Fruit fly (Drosophila melanogaster): ENCODE results near the gene CG31693.
A peak's percentile ranks its signal among the peaks of the same experiment; 100 is the strongest.

Gene CG31693

dm6 chr2L:22043777-22044176, 28.8 kb downstream of the CG31693 start, which contains the start of gene CG31601:
TSS of gene CG31601 (minus strand) at chr2L:22043877.
- TF ChIP-seq CG9215 (GFP tag; IDR thresholded peaks at IDR 0.05) (no peak), emc (GFP tag; optimal IDR thresholded peaks at IDR 0.05) (no peak), ken (GFP tag; IDR thresholded peaks at IDR 0.05) (no peak), CG15479 (GFP tag; optimal IDR thresholded peaks at IDR 0.05) (no peak), CG18764 (GFP tag; optimal IDR thresholded peaks at IDR 0.05) (no peak), stwl (tag; optimal IDR thresholded peaks at IDR 0.05) (peak; percentile 43)

dm6 chr2L:22054202-22054601, 39.2 kb downstream of the CG31693 start, which contains the start of gene CG34173:
TSS of gene CG34173 (minus strand) at chr2L:22054302.
- TF ChIP-seq pho (GFP tag; optimal IDR thresholded peaks at IDR 0.05) (no peak), CG4328 (GFP tag; optimal IDR thresholded peaks at IDR 0.05) (no peak), CG2129 (GFP tag; IDR thresholded peaks at IDR 0.05; ENCODE audit: partially characterized antibody) (no peak), ind (GFP tag; optimal IDR thresholded peaks at IDR 0.05) (no peak), nmo (GFP tag; optimal IDR thresholded peaks at IDR 0.05) (no peak), CG9797 (GFP tag; optimal IDR thresholded peaks at IDR 0.05) (no peak), Gsc (GFP tag; IDR thresholded peaks at IDR 0.05) (no peak), CG10431 (GFP tag; optimal IDR thresholded peaks at IDR 0.05) (no peak), CG30403 (GFP tag; optimal IDR thresholded peaks at IDR 0.05) (no peak), CG7963 (GFP tag; IDR thresholded peaks at IDR 0.05; ENCODE audit: partially characterized antibody) (no peak), BEAF-32 (GFP tag; optimal IDR thresholded peaks at IDR 0.05) (no peak), Camta (GFP tag; optimal IDR thresholded peaks at IDR 0.05) (no peak), fd96Cb (tag; optimal IDR thresholded peaks at IDR 0.05) (no peak), CG30431 (GFP tag; optimal IDR thresholded peaks at IDR 0.05) (no peak), fd3F (GFP tag; optimal IDR thresholded peaks at IDR 0.05) (no peak), Sry-δ (GFP tag; optimal IDR thresholded peaks at IDR 0.05) (no peak)

dm6 chr2L:22059852-22060251, 44.9 kb downstream of the CG31693 start:
- TF ChIP-seq CG14860 (GFP tag; IDR thresholded peaks at IDR 0.05; ENCODE audit: partially characterized antibody), result peak; percentile 36; the same call in 1 of the 3 replicates
- TF ChIP-seq CG7963 (GFP tag; IDR thresholded peaks at IDR 0.05; ENCODE audit: partially characterized antibody), result peak; percentile 57; the same call in 1 of the 3 replicates
- peak; percentile 51; the same call in 2 of the 3 replicates for TF ChIP-seq HLH4C (GFP tag; IDR thresholded peaks at IDR 0.05; ENCODE audit: partially characterized antibody)
- 0 out of 2 replicates have a peak, but pooled peaks have one; percentile 7 for TF ChIP-seq amos (GFP tag; IDR thresholded peaks at IDR 0.05; ENCODE audit: partially characterized antibody)
- TF ChIP-seq HLH54F (GFP tag; optimal IDR thresholded peaks at IDR 0.05), result no peak
- peak; percentile 57 for TF ChIP-seq CG16813 (GFP tag; IDR thresholded peaks at IDR 0.05; ENCODE audit: partially characterized antibody)
- no peak for TF ChIP-seq CG1233 (GFP tag; optimal IDR thresholded peaks at IDR 0.05)
- TF ChIP-seq nerfin-2 (GFP tag; IDR thresholded peaks at IDR 0.05; ENCODE audit: partially characterized antibody), result peak; percentile 23; the same call in 1 of the 2 replicates

dm6 chr2L:22065243-22065642, 50.3 kb downstream of the CG31693 start, which contains the start of gene CG42597:
TSS of gene CG42597 (minus strand) at chr2L:22065343.
- TF ChIP-seq ind (GFP tag; optimal IDR thresholded peaks at IDR 0.05) (no peak), ham (GFP tag; IDR thresholded peaks at IDR 0.05) (no peak), crc (GFP tag; optimal IDR thresholded peaks at IDR 0.05) (no peak), jumu (GFP tag; optimal IDR thresholded peaks at IDR 0.05) (no peak), CG1832 (GFP tag; optimal IDR thresholded peaks at IDR 0.05) (no peak), Poxn (GFP tag; IDR thresholded peaks at IDR 0.05) (no peak), stc (GFP tag; IDR thresholded peaks at IDR 0.05) (no peak), CG2129 (GFP tag; IDR thresholded peaks at IDR 0.05; ENCODE audit: partially characterized antibody) (no peak), CG11504 (tag; optimal IDR thresholded peaks at IDR 0.05) (no peak), CG18476 (GFP tag; optimal IDR thresholded peaks at IDR 0.05) (no peak), CG3407 (GFP tag; optimal IDR thresholded peaks at IDR 0.05) (no peak), her (GFP tag; optimal IDR thresholded peaks at IDR 0.05) (no peak), CG10543 (GFP tag; optimal IDR thresholded peaks at IDR 0.05) (no peak)

Data from whole organism, embryonic.